Worm (Caenorhabditis elegans): ENCODE data around the gene hsp-25.

ce11 chrX:6015096-6015495 is 24.3 kb downstream of the hsp-25 start, which contains the start of gene C09B8.8:
- TF ChIP-seq nhr-129 (tag; optimal IDR thresholded peaks at IDR 0.05) (no peak), lin-13 (GFP tag; optimal IDR thresholded peaks at IDR 0.05) (no peak), mab-5 (tag; optimal IDR thresholded peaks at IDR 0.05) (no peak), nhr-11 (tag; optimal IDR thresholded peaks at IDR 0.05) (no peak), ceh-82 (tag; optimal IDR thresholded peaks at IDR 0.05) (no peak), lsy-2 (tag; optimal IDR thresholded peaks at IDR 0.05) (no peak), skn-1 (tag; optimal IDR thresholded peaks at IDR 0.05) (no peak), mdl-1 (tag; optimal IDR thresholded peaks at IDR 0.05) (no peak), snpc-4 (tag; optimal IDR thresholded peaks at IDR 0.05) (no peak), aly-2 (tag; optimal IDR thresholded peaks at IDR 0.05) (no peak), lin-11 (tag; optimal IDR thresholded peaks at IDR 0.05) (no peak), egl-27 (tag; optimal IDR thresholded peaks at IDR 0.05) (no peak)
